Fruit fly (Drosophila melanogaster): ENCODE measurements around the gene Pp1-13C.

- no peak for TF ChIP-seq Vsx2 (GFP tag; optimal IDR thresholded peaks at IDR 0.05; ENCODE audit: partially characterized antibody)
- no peak for TF ChIP-seq OdsH (GFP tag; optimal IDR thresholded peaks at IDR 0.05)
- no peak for TF ChIP-seq CG9705 (GFP tag; optimal IDR thresholded peaks at IDR 0.05)
- no peak for TF ChIP-seq br (GFP tag; optimal IDR thresholded peaks at IDR 0.05)
- TF ChIP-seq usp (GFP tag; optimal IDR thresholded peaks at IDR 0.05), result no peak
- no peak for TF ChIP-seq h (GFP tag; optimal IDR thresholded peaks at IDR 0.05)
- TF ChIP-seq pan (optimal IDR thresholded peaks at IDR 0.05), result no peak
Measured at dm6 chrX:15364467-15364866, 3.6 kb upstream of the Pp1-13C start.

Measured in whole organism, wandering third instar larva.